Worm (Caenorhabditis elegans) whole organism, early embryonic: ENCODE data around the gene Y54G2A.72.
A peak's percentile ranks its signal among the peaks of the same experiment; 100 is the strongest.
"Not testable (repeated sequence)": the region's sequence is repeated elsewhere in the genome, so short reads cannot be mapped to it uniquely, and the experiment has no call there.

Experiments
- B0310.2 ChIP-seq: sonication (generic microtip); optimal IDR thresholded peaks from 2 replicates; lab custom pipeline; 2016; ENCODE audit warnings: mild to moderate bottlenecking, missing genetic modification characterization, missing compliant biosample characterization
- F13C5.2 ChIP-seq: sonication (generic microtip); optimal IDR thresholded peaks from 2 replicates; lab custom pipeline; 2017; ENCODE audit warnings: mild to moderate bottlenecking, missing genetic modification characterization, inconsistent platforms, missing compliant biosample characterization
- aly-1 ChIP-seq: sonication (generic microtip); optimal IDR thresholded peaks from 2 replicates; lab custom pipeline; 2016; ENCODE audit warnings: missing genetic modification characterization, missing compliant biosample characterization
- ama-1 ChIP-seq: fragments of 150-350 bp; optimal IDR thresholded peaks from 2 replicates; lab custom pipeline; 2014
- ceh-13 ChIP-seq: fragments of 200-800 bp; sonication (Bioruptor generic); optimal IDR thresholded peaks from 2 replicates; lab custom pipeline; 2018; ENCODE audit warnings: mild to moderate bottlenecking, missing genetic modification characterization, missing compliant biosample characterization
- ceh-36 ChIP-seq: sonication (generic microtip); optimal IDR thresholded peaks from 2 replicates; lab custom pipeline; 2016; ENCODE audit warnings: missing genetic modification characterization, inconsistent platforms, missing compliant biosample characterization
- ets-7 ChIP-seq: sonication (generic microtip); optimal IDR thresholded peaks from 2 replicates; lab custom pipeline; 2016; ENCODE audit warnings: missing genotype, missing genetic modification characterization, missing compliant biosample characterization
- flt-1 ChIP-seq: fragments of 200-800 bp; sonication (Bioruptor generic); IDR thresholded peaks from 2 replicates; pipeline ENCODE4 v1.3.6; 2022; ENCODE audit warnings: missing genetic modification characterization, missing compliant biosample characterization
- hmbx-1 ChIP-seq: sonication (generic microtip); optimal IDR thresholded peaks from 2 replicates; lab custom pipeline; 2016; ENCODE audit warnings: mild to moderate bottlenecking, missing genetic modification characterization, missing compliant biosample characterization
- hmg-4 ChIP-seq: fragments of 200-800 bp; sonication (Bioruptor generic); optimal IDR thresholded peaks from 2 replicates; lab custom pipeline; 2018; ENCODE audit warnings: mild to moderate bottlenecking, missing genetic modification characterization, missing compliant biosample characterization
- hnd-1 ChIP-seq: sonication (generic microtip); optimal IDR thresholded peaks from 2 replicates; lab custom pipeline; 2016; ENCODE audit warnings: missing genetic modification characterization, missing compliant biosample characterization
- pes-1 ChIP-seq: fragments of 200-800 bp; sonication (Bioruptor generic); IDR thresholded peaks from 2 replicates; pipeline ENCODE4 v1.3.6; 2022; ENCODE audit warnings: missing genetic modification reagents, missing genetic modification characterization, missing compliant biosample characterization
- scrt-1 ChIP-seq: fragments of 200-800 bp; sonication (Bioruptor generic); IDR thresholded peaks from 2 replicates; pipeline ENCODE4 v1.3.6; 2022; ENCODE audit warnings: missing genetic modification characterization, missing compliant biosample characterization
- sea-1 ChIP-seq: fragments of 200-800 bp; sonication (Bioruptor generic); conservative IDR thresholded peaks from 2 replicates; pipeline ENCODE4 v1.3.6; 2022; ENCODE audit warnings: missing genetic modification characterization, missing compliant biosample characterization
- tbx-11 ChIP-seq: fragments of 200-800 bp; sonication (Bioruptor generic); IDR thresholded peaks from 2 replicates; pipeline ENCODE4 v1.3.6; 2022; ENCODE audit warnings: missing genetic modification characterization, missing compliant biosample characterization
- tbx-37 ChIP-seq: fragments of 200-800 bp; sonication (Bioruptor generic); conservative IDR thresholded peaks from 2 replicates; pipeline ENCODE4 v1.3.6; 2022; ENCODE audit warnings: missing genetic modification reagents, missing genetic modification characterization, missing compliant biosample characterization
- tra-4 ChIP-seq: sonication (generic microtip); optimal IDR thresholded peaks from 2 replicates; lab custom pipeline; 2017; ENCODE audit warnings: missing genetic modification characterization, missing compliant biosample characterization

Gene Y54G2A.72

ce11 chrIV:2777841-2778240 is at the start of gene Y54G2A.72:
Gene Y54G2A.72, plus strand, starts transcription at chrIV:2778141.
- TF ChIP-seq F13C5.2; B0310.2 (tag; lab: Kevin White, UChicago); ama-1 (lab: Kevin White, UChicago): not testable (repeated sequence)

ce11 chrIV:2729957-2730356 is 48.0 kb upstream of the Y54G2A.72 start, which contains the start of gene Y94H6A.2:
Gene Y94H6A.2, plus strand, starts transcription at chrIV:2730292.
- TF ChIP-seq sea-1 (GFP tag; lab: Robert Waterston, UW) (no peak), F13C5.2 (no peak), tra-4 (tag; lab: Kevin White, UChicago) (no peak), aly-1 (tag; lab: Kevin White, UChicago) (no peak), tbx-11 (GFP tag; lab: Robert Waterston, UW) (no peak)

ce11 chrIV:2734675-2735074 is 43.3 kb upstream of the Y54G2A.72 start:
- no peak for TF ChIP-seq sea-1 (GFP tag; lab: Robert Waterston, UW)
- TF ChIP-seq B0310.2 (tag; lab: Kevin White, UChicago) = no peak
- no peak for TF ChIP-seq scrt-1 (GFP tag; lab: Robert Waterston, UW)
- TF ChIP-seq tbx-11 (GFP tag; lab: Robert Waterston, UW) = no peak
- no peak for TF ChIP-seq hnd-1 (tag; lab: Kevin White, UChicago)
- TF ChIP-seq tra-4 (tag; lab: Kevin White, UChicago) = no peak
- TF ChIP-seq aly-1 (tag; lab: Kevin White, UChicago) = no peak
- TF ChIP-seq tbx-37 (GFP tag; lab: Robert Waterston, UW) = no peak

- no peak for TF ChIP-seq flt-1 (GFP tag; lab: Robert Waterston, UW)
- no peak for TF ChIP-seq tra-4 (tag; lab: Kevin White, UChicago)
- no peak for TF ChIP-seq ceh-13
- TF ChIP-seq ceh-36 (tag; lab: Kevin White, UChicago) = no peak
- no peak for TF ChIP-seq scrt-1 (GFP tag; lab: Robert Waterston, UW)
- no peak for TF ChIP-seq sea-1 (GFP tag; lab: Robert Waterston, UW)
- no peak for TF ChIP-seq aly-1 (tag; lab: Kevin White, UChicago)
- TF ChIP-seq hnd-1 (tag; lab: Kevin White, UChicago) = no peak
- no peak for TF ChIP-seq F13C5.2
- TF ChIP-seq pes-1 (GFP tag; lab: Robert Waterston, UW) = no peak
- TF ChIP-seq ets-7 (tag; lab: Kevin White, UChicago) = no peak
- TF ChIP-seq tbx-11 (GFP tag; lab: Robert Waterston, UW) = no peak
- no peak for TF ChIP-seq B0310.2 (tag; lab: Kevin White, UChicago)
These were observed 41.4 kb upstream of the Y54G2A.72 start for ce11 chrIV:2736575-2736974.

- TF ChIP-seq ceh-36 (tag; lab: Kevin White, UChicago) = no peak
- TF ChIP-seq pes-1 (GFP tag; lab: Robert Waterston, UW) = no peak
- TF ChIP-seq hmbx-1 = no peak
- TF ChIP-seq tra-4 (tag; lab: Kevin White, UChicago) = no peak
- no peak for TF ChIP-seq scrt-1 (GFP tag; lab: Robert Waterston, UW)
- TF ChIP-seq sea-1 (GFP tag; lab: Robert Waterston, UW) = no peak
- TF ChIP-seq B0310.2 (tag; lab: Kevin White, UChicago) = no peak
- no peak for TF ChIP-seq ets-7 (tag; lab: Kevin White, UChicago)
- TF ChIP-seq tbx-37 (GFP tag; lab: Robert Waterston, UW) = no peak
- no peak for TF ChIP-seq ceh-13
- TF ChIP-seq F13C5.2 = no peak
These were observed 39.5 kb upstream of the Y54G2A.72 start for ce11 chrIV:2738466-2738865.

- TF ChIP-seq tbx-37 (GFP tag; lab: Robert Waterston, UW) = peak; percentile 96
- TF ChIP-seq sea-1 (GFP tag; lab: Robert Waterston, UW) = peak; percentile 97
- TF ChIP-seq pes-1 (GFP tag; lab: Robert Waterston, UW) = peak; percentile 95
- peak; percentile 93 for TF ChIP-seq tbx-11 (GFP tag; lab: Robert Waterston, UW)
- peak; percentile 95 for TF ChIP-seq scrt-1 (GFP tag; lab: Robert Waterston, UW)
- TF ChIP-seq flt-1 (GFP tag; lab: Robert Waterston, UW) = peak; percentile 94
These were observed 37.9 kb upstream of the Y54G2A.72 start for ce11 chrIV:2740035-2740434.

- TF ChIP-seq pes-1 (GFP tag; lab: Robert Waterston, UW) = no peak
- no peak for TF ChIP-seq tbx-37 (GFP tag; lab: Robert Waterston, UW)
- no peak for TF ChIP-seq F13C5.2
- TF ChIP-seq aly-1 (tag; lab: Kevin White, UChicago) = no peak
- TF ChIP-seq tra-4 (tag; lab: Kevin White, UChicago) = no peak
- TF ChIP-seq ama-1 (lab: Kevin White, UChicago) = no peak
- TF ChIP-seq hnd-1 (tag; lab: Kevin White, UChicago) = no peak
- no peak for TF ChIP-seq hmbx-1
- TF ChIP-seq flt-1 (GFP tag; lab: Robert Waterston, UW) = no peak
- no peak for TF ChIP-seq hmg-4
- no peak for TF ChIP-seq B0310.2 (tag; lab: Kevin White, UChicago)
- TF ChIP-seq scrt-1 (GFP tag; lab: Robert Waterston, UW) = no peak
- TF ChIP-seq ceh-13 = no peak
- TF ChIP-seq ceh-36 (tag; lab: Kevin White, UChicago) = no peak
- no peak for TF ChIP-seq ets-7 (tag; lab: Kevin White, UChicago)
- no peak for TF ChIP-seq tbx-11 (GFP tag; lab: Robert Waterston, UW)
These were observed 35.4 kb upstream of the Y54G2A.72 start, which contains the start of gene nhr-277 for ce11 chrIV:2742470-2743044. Gene nhr-277, plus strand, starts transcription at chrIV:2742994.
